Fruit fly (Drosophila melanogaster): ENCODE measurements around the gene CG5989.

CG5989 gene

dm6 chr3L:8554024-8554642 lies 49.8 kb downstream of the CG5989 start (continued):
- TF ChIP-seq exex (tag; optimal IDR thresholded peaks at IDR 0.05) (peak; percentile 57), Chrac-16 (GFP tag; optimal IDR thresholded peaks at IDR 0.05) (no peak), ara (GFP tag; IDR thresholded peaks at IDR 0.05) (0 out of 2 replicates have a peak, but pooled peaks have one; percentile 43), esg (GFP tag; conservative IDR thresholded peaks at IDR 0.05) (no peak)

dm6 chr3L:8553125-8553524 lies 50.8 kb downstream of the CG5989 start:
- TF ChIP-seq Adf1 (GFP tag; IDR thresholded peaks at IDR 0.05) (no peak), crol (GFP tag; IDR thresholded peaks at IDR 0.05) (no peak), hkb (optimal IDR thresholded peaks at IDR 0.05) (no peak), hkb (GFP tag; IDR thresholded peaks at IDR 0.05) (no peak), Rfx (GFP tag; IDR thresholded peaks at IDR 0.05) (peak; percentile 60), CG6254 (GFP tag; optimal IDR thresholded peaks at IDR 0.05) (no peak), hbn (GFP tag; IDR thresholded peaks at IDR 0.05; ENCODE audit: partially characterized antibody) (no peak), ase (GFP tag; IDR thresholded peaks at IDR 0.05) (no peak), Meics (GFP tag; optimal IDR thresholded peaks at IDR 0.05) (no peak), nerfin-1 (tag; optimal IDR thresholded peaks at IDR 0.05) (no peak), tgo (GFP tag; IDR thresholded peaks at IDR 0.05) (no peak), wdn (GFP tag; IDR thresholded peaks at IDR 0.05) (no peak), crc (GFP tag; optimal IDR thresholded peaks at IDR 0.05) (no peak), danr (GFP tag; IDR thresholded peaks at IDR 0.05) (no peak), CG6813 (GFP tag; optimal IDR thresholded peaks at IDR 0.05) (no peak), abd-A (tag; optimal IDR thresholded peaks at IDR 0.05) (no peak), NC2β (GFP tag; optimal IDR thresholded peaks at IDR 0.05) (no peak), CG14050 (GFP tag; IDR thresholded peaks at IDR 0.05) (no peak), CG6765 (GFP tag; optimal IDR thresholded peaks at IDR 0.05) (no peak), lab (GFP tag; optimal IDR thresholded peaks at IDR 0.05) (no peak), Xbp1 (GFP tag; optimal IDR thresholded peaks at IDR 0.05) (no peak), nerfin-2 (GFP tag; IDR thresholded peaks at IDR 0.05; ENCODE audit: partially characterized antibody) (no peak), CG34224 (GFP tag; IDR thresholded peaks at IDR 0.05; ENCODE audit: partially characterized antibody) (no peak), knrl (GFP tag; IDR thresholded peaks at IDR 0.05; ENCODE audit: partially characterized antibody) (no peak), so (GFP tag; IDR thresholded peaks at IDR 0.05) (peak; percentile 23; the same call in 1 of the 3 replicates), esg (GFP tag; conservative IDR thresholded peaks at IDR 0.05) (no peak), Vsx1 (GFP tag; optimal IDR thresholded peaks at IDR 0.05) (no peak), tna (GFP tag; IDR thresholded peaks at IDR 0.05; ENCODE audit: partially characterized antibody) (no peak), fd64A (GFP tag; optimal IDR thresholded peaks at IDR 0.05) (no peak), jing (GFP tag; optimal IDR thresholded peaks at IDR 0.05) (no peak), Bteb2 (GFP tag; optimal IDR thresholded peaks at IDR 0.05) (no peak), CG18599 (GFP tag; optimal IDR thresholded peaks at IDR 0.05) (no peak), CG6272 (GFP tag; IDR thresholded peaks at IDR 0.05) (no peak), shn (GFP tag; optimal IDR thresholded peaks at IDR 0.05) (no peak), psq (GFP tag; optimal IDR thresholded peaks at IDR 0.05) (no peak), stc (GFP tag; IDR thresholded peaks at IDR 0.05) (no peak), kah (GFP tag; optimal IDR thresholded peaks at IDR 0.05) (peak; percentile 62), ssp (GFP tag; IDR thresholded peaks at IDR 0.05) (no peak), CG10979 (tag; optimal IDR thresholded peaks at IDR 0.05) (no peak), CG8359 (GFP tag; optimal IDR thresholded peaks at IDR 0.05; ENCODE audit: borderline replicate concordance) (no peak), C15 (GFP tag; IDR thresholded peaks at IDR 0.05) (no peak), sens-2 (GFP tag; IDR thresholded peaks at IDR 0.05) (no peak), nmo (GFP tag; optimal IDR thresholded peaks at IDR 0.05) (no peak), HHEX (GFP tag; optimal IDR thresholded peaks at IDR 0.05) (no peak), Awh (GFP tag; IDR thresholded peaks at IDR 0.05) (no peak), Lhr (GFP tag; optimal IDR thresholded peaks at IDR 0.05) (no peak)
